Fruit fly (Drosophila melanogaster): ENCODE measurements around the gene Torsin.
A peak's percentile ranks its signal among the peaks of the same experiment; 100 is the strongest.

Gene Torsin

DNA sequence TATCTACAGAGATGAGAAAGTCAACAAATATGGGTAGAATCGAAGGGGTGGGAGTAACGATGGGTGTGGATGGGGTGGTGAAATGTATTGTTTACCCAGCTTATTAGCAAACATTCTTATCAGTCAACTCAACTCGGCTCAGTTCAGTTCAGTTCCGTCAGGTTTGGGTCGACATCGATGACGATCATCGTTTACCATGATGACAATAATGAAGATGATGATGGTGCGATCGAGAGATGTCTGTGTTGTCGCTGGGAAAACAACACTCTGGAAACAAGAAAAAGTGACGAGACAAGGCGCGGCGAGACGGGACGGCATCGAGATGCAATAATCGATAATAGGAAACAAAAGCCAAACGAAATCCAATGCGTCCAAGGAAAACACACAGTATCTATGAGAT is 40.1 kb downstream of the Torsin start:
- TF ChIP-seq HLH106 (tag; optimal IDR thresholded peaks at IDR 0.05) (no peak), br (GFP tag; optimal IDR thresholded peaks at IDR 0.05) (no peak), CG9705 (GFP tag; optimal IDR thresholded peaks at IDR 0.05) (no peak), sage (GFP tag; optimal IDR thresholded peaks at IDR 0.05) (no peak)

DNA sequence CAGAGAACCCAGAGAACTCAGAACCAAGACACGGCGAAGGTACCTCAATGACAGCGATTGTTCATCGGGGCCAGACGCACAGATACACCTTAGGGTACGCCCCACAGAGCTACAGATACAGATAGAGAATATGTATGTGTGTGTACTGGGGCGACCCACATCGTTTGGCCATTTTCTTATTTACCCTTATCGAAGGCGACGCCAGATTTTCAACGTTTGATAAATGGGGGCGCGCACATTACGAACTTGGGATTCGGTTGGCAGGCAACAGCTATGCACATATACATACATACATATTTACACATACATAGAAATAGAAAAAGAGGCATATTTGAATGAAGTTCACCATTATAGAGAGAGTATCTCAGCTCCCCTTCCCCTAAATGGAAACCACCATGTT is 43.4 kb downstream of the Torsin start:
- no peak for TF ChIP-seq dl (GFP tag; optimal IDR thresholded peaks at IDR 0.05; ENCODE audit: insufficient read depth in 1 of 2, partially characterized antibody in 2 of 2)
- TF ChIP-seq sage (GFP tag; optimal IDR thresholded peaks at IDR 0.05), result no peak
- TF ChIP-seq CG9705 (GFP tag; optimal IDR thresholded peaks at IDR 0.05), result no peak
- no peak for TF ChIP-seq brk (GFP tag; optimal IDR thresholded peaks at IDR 0.05)
- no peak for TF ChIP-seq Hr83 (GFP tag; optimal IDR thresholded peaks at IDR 0.05; ENCODE audit: poor library complexity, severe bottlenecking)
- TF ChIP-seq rgr (GFP tag; optimal IDR thresholded peaks at IDR 0.05), result no peak
- no peak for TF ChIP-seq Dif (GFP tag; optimal IDR thresholded peaks at IDR 0.05; ENCODE audit: partially characterized antibody)
- no peak for TF ChIP-seq h (GFP tag; optimal IDR thresholded peaks at IDR 0.05)
- TF ChIP-seq foxo (GFP tag; optimal IDR thresholded peaks at IDR 0.05), result no peak
- TF ChIP-seq N (GFP tag; optimal IDR thresholded peaks at IDR 0.05), result no peak
- no peak for TF ChIP-seq Jra (GFP tag; optimal IDR thresholded peaks at IDR 0.05)
- no peak for TF ChIP-seq pan (optimal IDR thresholded peaks at IDR 0.05)
- TF ChIP-seq GATAd (GFP tag; optimal IDR thresholded peaks at IDR 0.05), result no peak
- no peak for TF ChIP-seq CG32264 (GFP tag; optimal IDR thresholded peaks at IDR 0.05)
- TF ChIP-seq HLH106 (tag; optimal IDR thresholded peaks at IDR 0.05), result no peak
- TF ChIP-seq dsf (GFP tag; optimal IDR thresholded peaks at IDR 0.05; ENCODE audit: borderline replicate concordance), result no peak
- no peak for TF ChIP-seq Hnf4 (GFP tag; optimal IDR thresholded peaks at IDR 0.05)
- TF ChIP-seq Abd-B (GFP tag; optimal IDR thresholded peaks at IDR 0.05), result no peak
- no peak for TF ChIP-seq tai (GFP tag; optimal IDR thresholded peaks at IDR 0.05)

DNA sequence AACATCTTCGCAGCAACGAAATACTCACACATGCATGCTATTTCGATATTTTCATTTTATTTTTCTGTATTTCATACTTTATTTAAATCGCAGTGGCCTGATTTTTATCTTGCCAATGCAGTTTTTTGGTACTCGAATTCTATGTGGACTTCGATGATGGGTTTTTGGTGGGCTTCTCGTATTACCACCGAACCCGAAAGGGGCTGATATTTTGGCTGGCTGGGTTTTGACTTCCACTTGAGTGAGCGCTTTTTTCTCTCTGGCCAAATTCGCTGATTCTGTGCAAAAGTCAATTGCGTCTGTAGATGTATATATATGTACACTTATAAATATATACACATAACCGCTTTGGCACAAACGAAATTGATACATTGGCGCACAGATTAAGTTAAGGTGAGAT is 44.5 kb downstream of the Torsin start:
- no peak for TF ChIP-seq N (GFP tag; optimal IDR thresholded peaks at IDR 0.05)

DNA sequence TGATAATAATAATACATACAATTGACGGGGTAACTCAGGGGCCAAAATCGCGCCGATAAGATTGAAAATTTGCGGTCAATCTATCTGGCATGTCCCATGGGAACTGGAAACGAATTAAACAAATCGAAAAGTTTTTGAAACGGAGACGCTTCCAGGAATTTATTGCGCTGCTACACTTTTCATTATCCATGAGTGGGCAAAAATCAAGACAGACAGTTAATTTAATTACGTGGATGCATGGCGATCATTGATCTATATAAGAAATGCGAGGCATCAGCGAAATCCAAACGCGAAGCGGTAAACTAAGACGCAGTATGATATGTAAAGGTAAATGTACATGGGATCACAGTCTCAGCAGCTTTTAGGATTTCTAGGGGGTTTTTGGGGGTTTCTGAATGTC is 45.3 kb downstream of the Torsin start:
- TF ChIP-seq Mio (GFP tag; optimal IDR thresholded peaks at IDR 0.05) (no peak), HLH106 (tag; optimal IDR thresholded peaks at IDR 0.05) (no peak), OdsH (GFP tag; optimal IDR thresholded peaks at IDR 0.05) (no peak)

DNA sequence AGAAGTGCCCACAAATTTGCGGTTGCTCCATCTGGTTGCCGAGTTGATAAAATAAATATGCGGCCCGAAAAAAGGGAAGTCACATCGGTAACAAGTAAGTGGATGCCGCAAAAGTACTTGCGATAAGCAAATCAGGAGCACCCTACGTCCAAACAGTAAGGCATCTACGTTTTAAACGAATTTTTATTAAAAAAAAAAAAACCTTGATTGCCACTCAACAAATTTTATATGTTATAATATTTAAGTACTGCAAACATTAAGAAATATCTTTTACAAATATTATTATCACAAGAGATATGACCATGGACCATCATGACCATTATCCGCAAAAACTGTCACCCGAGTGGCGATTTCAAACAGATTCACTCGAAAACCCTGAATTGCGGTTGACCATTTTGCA is 45.7 kb downstream of the Torsin start:
- TF ChIP-seq Mio (GFP tag; optimal IDR thresholded peaks at IDR 0.05), result no peak
- TF ChIP-seq psq (GFP tag; optimal IDR thresholded peaks at IDR 0.05), result no peak
- no peak for TF ChIP-seq Hr78 (GFP tag; optimal IDR thresholded peaks at IDR 0.05)
- no peak for TF ChIP-seq Jra (GFP tag; optimal IDR thresholded peaks at IDR 0.05)
- TF ChIP-seq h (GFP tag; optimal IDR thresholded peaks at IDR 0.05), result peak; percentile 38
- no peak for TF ChIP-seq tai (GFP tag; optimal IDR thresholded peaks at IDR 0.05)
- TF ChIP-seq CG32264 (GFP tag; optimal IDR thresholded peaks at IDR 0.05), result no peak
- no peak for TF ChIP-seq Dif (GFP tag; optimal IDR thresholded peaks at IDR 0.05; ENCODE audit: partially characterized antibody)
- no peak for TF ChIP-seq brk (GFP tag; optimal IDR thresholded peaks at IDR 0.05)
- TF ChIP-seq fru (GFP tag; optimal IDR thresholded peaks at IDR 0.05), result no peak
- no peak for TF ChIP-seq br (GFP tag; optimal IDR thresholded peaks at IDR 0.05)
- TF ChIP-seq N (GFP tag; optimal IDR thresholded peaks at IDR 0.05), result no peak
- TF ChIP-seq Sp1 (GFP tag; optimal IDR thresholded peaks at IDR 0.05), result no peak
- peak; percentile 17 for TF ChIP-seq OdsH (GFP tag; optimal IDR thresholded peaks at IDR 0.05)
- TF ChIP-seq CG9705 (GFP tag; optimal IDR thresholded peaks at IDR 0.05), result no peak
- no peak for TF ChIP-seq rgr (GFP tag; optimal IDR thresholded peaks at IDR 0.05)
- TF ChIP-seq Dfd (GFP tag; optimal IDR thresholded peaks at IDR 0.05), result no peak
- no peak for TF ChIP-seq HLH106 (tag; optimal IDR thresholded peaks at IDR 0.05)
- TF ChIP-seq pan (optimal IDR thresholded peaks at IDR 0.05), result no peak
- TF ChIP-seq Myc (optimal IDR thresholded peaks at IDR 0.05), result no peak
- no peak for TF ChIP-seq Rel (GFP tag; optimal IDR thresholded peaks at IDR 0.05)
- TF ChIP-seq Rel (tag; optimal IDR thresholded peaks at IDR 0.05), result peak; percentile 58
- TF ChIP-seq sage (GFP tag; optimal IDR thresholded peaks at IDR 0.05), result no peak
- TF ChIP-seq ey (GFP tag; optimal IDR thresholded peaks at IDR 0.05), result no peak
- peak in 1 of 2 experiments; percentile 26 for TF ChIP-seq foxo (GFP tag; optimal IDR thresholded peaks at IDR 0.05)
- TF ChIP-seq GATAd (GFP tag; optimal IDR thresholded peaks at IDR 0.05), result no peak
- TF ChIP-seq Vsx2 (GFP tag; optimal IDR thresholded peaks at IDR 0.05; ENCODE audit: partially characterized antibody), result no peak
- TF ChIP-seq dsf (GFP tag; optimal IDR thresholded peaks at IDR 0.05; ENCODE audit: borderline replicate concordance), result no peak
- TF ChIP-seq jim (GFP tag; optimal IDR thresholded peaks at IDR 0.05), result no peak

Data from whole organism, wandering third instar larva.